Worm (Caenorhabditis elegans) whole organism, young adult: ENCODE results near the gene sre-55.

Source experiments
- ama-1 ChIP-seq, 3 experiments: fragments of 150-350 bp in 1 of 3; sonication (generic microtip) in 2 of 3; optimal IDR thresholded peaks; 2 replicates each; lab custom pipeline; 2014 to 2018; ENCODE audit warnings: missing biosample characterization in 2 of 3, missing genetic modification characterization in 2 of 3, missing genetic modification reagents in 2 of 3
- lin-35 ChIP-seq, 3 experiments: fragments of 150-350 bp in 2 of 3; sonication (generic microtip) in 1 of 3; optimal IDR thresholded peaks; 2 replicates each; lab custom pipeline; 2014 to 2018; ENCODE audit warnings: missing biosample characterization in 3 of 3, missing genetic modification characterization in 3 of 3, missing genetic modification reagents in 3 of 3
- snpc-4 ChIP-seq, 5 experiments: fragments of 150-350 bp in 1 of 5; sonication (generic microtip) in 4 of 5; optimal IDR thresholded peaks; 2 replicates each; lab custom pipeline; 2014 to 2018; ENCODE audit warnings: missing genetic modification characterization in 5 of 5, missing biosample characterization in 3 of 5, antibody characterized with exemption in 2 of 5, mild to moderate bottlenecking in 2 of 5, missing compliant biosample characterization in 2 of 5, missing genotype in 2 of 5, moderate library complexity in 2 of 5, missing genetic modification reagents in 1 of 5
- ztf-18 ChIP-seq: sonication (generic microtip); optimal IDR thresholded peaks from 2 replicates; lab custom pipeline; 2016; ENCODE audit warnings: missing genotype, mild to moderate bottlenecking, missing genetic modification characterization, missing compliant biosample characterization

ce11 chrII:12353816-12354215, 24.7 kb downstream of the sre-55 start:
- TF ChIP-seq snpc-4 (GFP tag; optimal IDR thresholded peaks at IDR 0.05; lab: Kevin White, UChicago) (no peak), snpc-4 (tag; optimal IDR thresholded peaks at IDR 0.05; lab: Kevin White, UChicago) (peak in 1 of 4 experiments; percentile 50), lin-35 (GFP tag; optimal IDR thresholded peaks at IDR 0.05; lab: Kevin White, UChicago) (no peak), ztf-18 (tag; lab: Kevin White, UChicago) (no peak), ama-1 (optimal IDR thresholded peaks at IDR 0.05; lab: Kevin White, UChicago) (no peak), ama-1 (GFP tag; optimal IDR thresholded peaks at IDR 0.05; lab: Kevin White, UChicago) (no peak)
